Worm (Caenorhabditis elegans) whole organism, late embryonic: ENCODE measurements around the gene C55B6.1.

ENCODE experiments used
- F13H6.1 ChIP-seq: sonication (generic microtip); optimal IDR thresholded peaks from 2 replicates; lab custom pipeline; 2016; ENCODE audit warnings: missing genetic modification characterization, missing compliant biosample characterization
- ama-1 ChIP-seq: fragments of 150-350 bp; optimal IDR thresholded peaks from 2 replicates; lab custom pipeline; 2014
- ceh-31 ChIP-seq: sonication (generic microtip); optimal IDR thresholded peaks from 2 replicates; lab custom pipeline; 2016; ENCODE audit warnings: missing genetic modification characterization, missing compliant biosample characterization
- fkh-10 ChIP-seq: fragments of 150-350 bp; optimal IDR thresholded peaks from 2 replicates; lab custom pipeline; 2014; ENCODE audit warnings: missing biosample characterization, missing genetic modification reagents, missing genetic modification characterization
- hlh-8 ChIP-seq: sonication (generic microtip); optimal IDR thresholded peaks from 2 replicates; lab custom pipeline; 2016; ENCODE audit warnings: missing genotype, missing genetic modification characterization, missing compliant biosample characterization
- nhr-11 ChIP-seq: fragments of 150-350 bp; optimal IDR thresholded peaks from 2 replicates; lab custom pipeline; 2014; ENCODE audit warnings: missing biosample characterization, missing genetic modification characterization
- pha-4 ChIP-seq: fragments of 150-350 bp; optimal IDR thresholded peaks from 2 replicates; lab custom pipeline; 2018; ENCODE audit warnings: missing biosample characterization, missing genetic modification reagents, missing genetic modification characterization
- pros-1 ChIP-seq: fragments of 150-350 bp; optimal IDR thresholded peaks from 2 replicates; lab custom pipeline; 2014; ENCODE audit warnings: missing biosample characterization, missing genetic modification reagents, missing genetic modification characterization
- unc-3 ChIP-seq, 2 experiments: fragments of 200-800 bp in 1 of 2; sonication (Bioruptor generic) in 1 of 2; sonication (generic microtip) in 1 of 2; conservative IDR thresholded peaks in 1 of 2; optimal IDR thresholded peaks in 1 of 2; 2 replicates each; pipeline versions ENCODE4 v1.3.6 to Lab custom; 2016 to 2022; ENCODE audit warnings: missing compliant biosample characterization in 2 of 2, missing genetic modification characterization in 2 of 2, missing genetic modification reagents in 1 of 2

DNA sequence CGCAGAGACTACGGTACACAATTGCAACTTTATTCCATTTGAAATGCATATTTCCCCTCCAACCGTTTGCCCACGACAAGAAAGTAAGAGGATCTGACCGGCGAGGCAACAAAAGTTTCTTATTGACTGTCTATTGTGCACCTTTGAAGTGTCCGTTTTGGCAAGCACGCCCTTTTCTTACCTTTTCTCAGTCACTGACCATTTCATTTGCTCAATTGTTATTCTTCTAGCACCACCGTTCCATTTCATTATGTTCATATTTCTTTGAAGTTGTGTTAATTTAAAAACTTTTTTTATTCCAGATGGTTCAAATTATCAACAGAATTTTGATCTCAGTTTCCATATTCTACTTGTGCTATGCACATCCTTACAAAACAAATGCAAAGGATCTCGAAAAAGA lies 11.2 kb downstream of the C55B6.1 start, which contains the start of gene spp-22:
- TF ChIP-seq ceh-31 (tag; lab: Kevin White, UChicago) (no peak), nhr-11 (no peak), pros-1 (tag; lab: Kevin White, UChicago) (no peak), hlh-8 (no peak), pha-4 (tag; lab: Kevin White, UChicago) (no peak), F13H6.1 (tag; lab: Kevin White, UChicago) (no peak), fkh-10 (no peak), ama-1 (lab: Kevin White, UChicago) (no peak), unc-3 (GFP tag; conservative IDR thresholded peaks at IDR 0.05; lab: Robert Waterston, UW) (no peak), unc-3 (tag; optimal IDR thresholded peaks at IDR 0.05; lab: Kevin White, UChicago) (no peak)
